Fruit fly (Drosophila melanogaster) whole organism, embryonic: ENCODE measurements around the gene CG15332.

Experiments used
- ATbp ChIP-seq: fragments of 200-800 bp; sonication (Bioruptor generic); optimal IDR thresholded peaks from 2 replicates; lab custom pipeline; 2017; ENCODE audit warnings: missing biosample characterization, mild to moderate bottlenecking, missing genetic modification characterization, missing genetic modification reagents
- Abd-B ChIP-seq: fragments of 200-800 bp; sonication (Bioruptor generic); optimal IDR thresholded peaks from 2 replicates; lab custom pipeline; 2018; ENCODE audit warnings: missing biosample characterization, mild to moderate bottlenecking, missing genetic modification characterization, moderate library complexity
- Bteb2 ChIP-seq: fragments of 200-800 bp; sonication (Bioruptor generic); optimal IDR thresholded peaks from 2 replicates; lab custom pipeline; 2016; ENCODE audit warnings: missing biosample characterization, missing genetic modification characterization
- CG10267 ChIP-seq: fragments of 200-800 bp; sonication (Bioruptor generic); optimal IDR thresholded peaks from 2 replicates; lab custom pipeline; 2018; ENCODE audit warnings: missing biosample characterization, mild to moderate bottlenecking, missing genetic modification characterization, moderate library complexity
- CG13775 ChIP-seq: fragments of 200-800 bp; sonication (Bioruptor generic); optimal IDR thresholded peaks from 3 replicates; lab custom pipeline; 2017; ENCODE audit warnings: missing biosample characterization, mild to moderate bottlenecking, missing genetic modification characterization
- CG14710 ChIP-seq: fragments of 200-800 bp; sonication (Bioruptor generic); optimal IDR thresholded peaks from 3 replicates; lab custom pipeline; 2019; ENCODE audit warnings: missing biosample characterization, mild to moderate bottlenecking, missing genetic modification characterization, moderate library complexity
- CG14860 ChIP-seq: fragments of 200-800 bp; sonication (Bioruptor generic); IDR thresholded peaks from 3 replicates; pipeline ENCODE4 v1.3.6; 2022; ENCODE audit warnings: missing biosample characterization, missing genetic modification characterization; ENCODE audit not compliant: partially characterized antibody
- CG15601 ChIP-seq: fragments of 200-800 bp; sonication (Bioruptor generic); optimal IDR thresholded peaks from 3 replicates; lab custom pipeline; 2019; ENCODE audit warnings: missing biosample characterization, mild to moderate bottlenecking, missing genetic modification characterization, moderate library complexity
- CG1647 ChIP-seq: fragments of 200-800 bp; sonication (Bioruptor generic); optimal IDR thresholded peaks from 3 replicates; lab custom pipeline; 2016; ENCODE audit warnings: missing biosample characterization, missing genetic modification characterization
- CG17328 ChIP-seq: fragments of 200-800 bp; sonication (Bioruptor generic); IDR thresholded peaks from 2 replicates; pipeline ENCODE4 v1.3.6; 2022; ENCODE audit warnings: missing biosample characterization, missing genetic modification characterization
- CG17385 ChIP-seq: fragments of 200-800 bp; sonication (Bioruptor generic); optimal IDR thresholded peaks from 3 replicates; lab custom pipeline; 2018; ENCODE audit warnings: missing biosample characterization, mild to moderate bottlenecking, missing genetic modification characterization
- CG30403 ChIP-seq: fragments of 200-800 bp; sonication (Bioruptor generic); optimal IDR thresholded peaks from 3 replicates; lab custom pipeline; 2016; ENCODE audit warnings: missing biosample characterization, missing genetic modification characterization
- CG32532 ChIP-seq: fragments of 200-800 bp; sonication (Bioruptor generic); IDR thresholded peaks from 2 replicates; pipeline ENCODE4 v1.3.6; 2022; ENCODE audit warnings: missing biosample characterization, missing genetic modification characterization
- CG34376 ChIP-seq: fragments of 200-800 bp; sonication (Bioruptor generic); optimal IDR thresholded peaks from 2 replicates; lab custom pipeline; 2018; ENCODE audit warnings: missing biosample characterization, mild to moderate bottlenecking, missing genetic modification characterization
- CG4424 ChIP-seq: fragments of 200-800 bp; sonication (Bioruptor generic); optimal IDR thresholded peaks from 3 replicates; lab custom pipeline; 2016; ENCODE audit warnings: missing biosample characterization, missing genetic modification characterization
- CG4730 ChIP-seq: fragments of 200-800 bp; sonication (Bioruptor generic); IDR thresholded peaks from 2 replicates; pipeline ENCODE4 v1.3.6; 2022; ENCODE audit warnings: missing biosample characterization, missing genetic modification characterization
- CG7271 ChIP-seq: fragments of 200-800 bp; sonication (Bioruptor generic); optimal IDR thresholded peaks from 2 replicates; lab custom pipeline; 2018; ENCODE audit warnings: missing biosample characterization, mild to moderate bottlenecking, missing genetic modification characterization, moderate library complexity
- CG9817 ChIP-seq: fragments of 200-800 bp; sonication (Bioruptor generic); optimal IDR thresholded peaks from 2 replicates; lab custom pipeline; 2018; ENCODE audit warnings: missing biosample characterization, mild to moderate bottlenecking, missing genetic modification characterization, moderate library complexity
- Fer1 ChIP-seq: fragments of 200-800 bp; sonication (Bioruptor generic); optimal IDR thresholded peaks from 2 replicates; lab custom pipeline; 2017; ENCODE audit warnings: missing biosample characterization, mild to moderate bottlenecking, missing genetic modification characterization
- Gug ChIP-seq: fragments of 200-800 bp; sonication (Bioruptor generic); IDR thresholded peaks from 4 replicates; pipeline ENCODE4 v1.3.6; 2022; ENCODE audit warnings: missing biosample characterization, missing genetic modification characterization
- Hand ChIP-seq: fragments of 200-800 bp; sonication (Bioruptor generic); optimal IDR thresholded peaks from 2 replicates; lab custom pipeline; 2017; ENCODE audit warnings: mild to moderate bottlenecking, missing biosample characterization, missing genetic modification reagents, missing genetic modification characterization
- Hr51 ChIP-seq, 2 experiments: fragments of 200-800 bp; sonication (Bioruptor generic); optimal IDR thresholded peaks; 2 replicates in 1 of 2; 3 replicates in 1 of 2; lab custom pipeline; 2016 to 2018; ENCODE audit warnings: missing biosample characterization in 2 of 2, missing genetic modification characterization in 2 of 2, mild to moderate bottlenecking in 1 of 2, moderate library complexity in 1 of 2
- Jarid2 ChIP-seq: fragments of 200-800 bp; sonication (Bioruptor generic); optimal IDR thresholded peaks from 3 replicates; lab custom pipeline; 2017; ENCODE audit warnings: mild to moderate bottlenecking, missing biosample characterization, missing genetic modification reagents, missing genetic modification characterization
- Lhr ChIP-seq: fragments of 200-800 bp; sonication (Bioruptor generic); optimal IDR thresholded peaks from 3 replicates; lab custom pipeline; 2017; ENCODE audit warnings: mild to moderate bottlenecking, missing biosample characterization, missing genetic modification reagents, missing genetic modification characterization
- Mrtf ChIP-seq: fragments of 200-800 bp; sonication (Bioruptor generic); IDR thresholded peaks from 3 replicates; pipeline ENCODE4 v1.3.6; 2022; ENCODE audit warnings: missing biosample characterization, missing genetic modification characterization
- NfI ChIP-seq: fragments of 200-800 bp; sonication (Bioruptor generic); optimal IDR thresholded peaks from 3 replicates; lab custom pipeline; 2018; ENCODE audit warnings: missing biosample characterization, mild to moderate bottlenecking, missing genetic modification characterization, moderate library complexity
- Sox100B ChIP-seq: fragments of 200-800 bp; sonication (Bioruptor generic); optimal IDR thresholded peaks from 3 replicates; lab custom pipeline; 2018; ENCODE audit warnings: missing biosample characterization, mild to moderate bottlenecking, missing genetic modification characterization
- bcd ChIP-seq: fragments of 200-800 bp; sonication (Bioruptor generic); optimal IDR thresholded peaks from 2 replicates; lab custom pipeline; 2017; ENCODE audit warnings: missing biosample characterization, mild to moderate bottlenecking, missing genetic modification characterization
- btn ChIP-seq: fragments of 200-800 bp; sonication (Bioruptor generic); optimal IDR thresholded peaks from 2 replicates; lab custom pipeline; 2016; ENCODE audit warnings: missing biosample characterization, missing genetic modification characterization
- cad ChIP-seq: fragments of >200 bp; optimal IDR thresholded peaks from 2 replicates; lab custom pipeline; 2017; ENCODE audit warnings: missing biosample characterization, missing genetic modification characterization
- chm ChIP-seq: fragments of 200-800 bp; sonication (Bioruptor generic); IDR thresholded peaks from 2 replicates; pipeline ENCODE4 v1.3.6; 2022; ENCODE audit warnings: missing biosample characterization, missing genetic modification characterization
- cwo ChIP-seq: fragments of 200-800 bp; sonication (Bioruptor generic); optimal IDR thresholded peaks from 3 replicates; lab custom pipeline; 2017; ENCODE audit warnings: missing biosample characterization, missing genetic modification characterization, mild to moderate bottlenecking, moderate library complexity, missing genetic modification reagents
- dmrt99B ChIP-seq: fragments of 200-800 bp; sonication (Bioruptor generic); optimal IDR thresholded peaks from 2 replicates; lab custom pipeline; 2018; ENCODE audit warnings: missing biosample characterization, mild to moderate bottlenecking, missing genetic modification characterization, moderate library complexity
- dysf ChIP-seq: fragments of 200-800 bp; sonication (Bioruptor generic); IDR thresholded peaks from 3 replicates; pipeline ENCODE4 v1.3.6; 2022; ENCODE audit warnings: missing biosample characterization, missing genetic modification characterization
- emc ChIP-seq: fragments of 200-800 bp; sonication (Bioruptor generic); optimal IDR thresholded peaks from 2 replicates; lab custom pipeline; 2016; ENCODE audit warnings: missing biosample characterization, missing genetic modification characterization
- hbn ChIP-seq: fragments of 200-800 bp; sonication (Bioruptor generic); IDR thresholded peaks from 2 replicates; pipeline ENCODE4 v1.3.6; 2022; ENCODE audit warnings: missing biosample characterization, missing genetic modification characterization; ENCODE audit not compliant: partially characterized antibody
- lov ChIP-seq, 2 experiments: fragments of 200-800 bp in 1 of 2; fragments of >200 bp in 1 of 2; sonication (Bioruptor generic) in 1 of 2; IDR thresholded peaks in 1 of 2; optimal IDR thresholded peaks in 1 of 2; 2 replicates in 1 of 2; 3 replicates in 1 of 2; pipeline versions ENCODE4 v1.3.6 to Lab custom; 2017 to 2022; ENCODE audit warnings: missing biosample characterization in 1 of 2, missing genetic modification characterization in 1 of 2
- mirr ChIP-seq: fragments of 200-800 bp; sonication (Bioruptor generic); optimal IDR thresholded peaks from 3 replicates; lab custom pipeline; 2018; ENCODE audit warnings: missing biosample characterization, mild to moderate bottlenecking, missing genetic modification characterization
- nau ChIP-seq: fragments of 200-800 bp; sonication (Bioruptor generic); optimal IDR thresholded peaks from 3 replicates; lab custom pipeline; 2017; ENCODE audit warnings: missing biosample characterization, mild to moderate bottlenecking, missing genetic modification characterization, missing genetic modification reagents
- peb ChIP-seq: fragments of 200-800 bp; sonication (Bioruptor generic); IDR thresholded peaks from 2 replicates; pipeline ENCODE4 v1.3.6; 2022; ENCODE audit warnings: missing biosample characterization, missing genetic modification characterization
- pho ChIP-seq: fragments of 200-800 bp; sonication (Bioruptor generic); optimal IDR thresholded peaks from 2 replicates; lab custom pipeline; 2016; ENCODE audit warnings: missing biosample characterization, missing genetic modification characterization
- rib ChIP-seq: fragments of 200-800 bp; sonication (Bioruptor generic); IDR thresholded peaks from 2 replicates; pipeline ENCODE4 v1.3.6; 2022; ENCODE audit warnings: missing biosample characterization, missing genetic modification characterization
- sc ChIP-seq, 3 experiments: fragments of >200 bp in 2 of 3; fragments of 200-800 bp in 1 of 3; sonication (Bioruptor generic) in 1 of 3; optimal IDR thresholded peaks; 2 replicates in 2 of 3; 3 replicates in 1 of 3; lab custom pipeline; 2017; ENCODE audit warnings: mild to moderate bottlenecking in 1 of 3, missing biosample characterization in 1 of 3, missing genetic modification characterization in 1 of 3, missing genetic modification reagents in 1 of 3
- sima ChIP-seq: fragments of 200-800 bp; sonication (Bioruptor generic); optimal IDR thresholded peaks from 2 replicates; lab custom pipeline; 2016; ENCODE audit warnings: missing biosample characterization, missing genetic modification characterization
- tgo ChIP-seq: fragments of 200-800 bp; sonication (Bioruptor generic); IDR thresholded peaks from 3 replicates; pipeline ENCODE4 v1.3.6; 2022; ENCODE audit warnings: missing biosample characterization, missing genetic modification characterization
- tio ChIP-seq: fragments of 200-800 bp; sonication (Bioruptor generic); optimal IDR thresholded peaks from 2 replicates; lab custom pipeline; 2017; ENCODE audit warnings: missing biosample characterization, missing genetic modification characterization, inconsistent platforms
- toy ChIP-seq: fragments of 200-800 bp; sonication (Bioruptor generic); IDR thresholded peaks from 2 replicates; pipeline ENCODE4 v1.3.6; 2022; ENCODE audit warnings: missing biosample characterization, missing genetic modification characterization
- wdn ChIP-seq: fragments of 200-800 bp; sonication (Bioruptor generic); IDR thresholded peaks from 2 replicates; pipeline ENCODE4 v1.3.6; 2022; ENCODE audit warnings: missing biosample characterization, missing genetic modification characterization

The CG15332 gene

dm6 chrX:7995171-7995747, 39.5 kb upstream of the CG15332 start, which contains the start of gene Tbh (continued):
- TF ChIP-seq CG4424 (GFP tag; lab: Kevin White, UChicago), result peak; percentile 5
- TF ChIP-seq Fer1 (GFP tag; lab: Kevin White, UChicago), result peak; percentile 73
- no peak for TF ChIP-seq Abd-B (GFP tag; lab: Kevin White, UChicago)
- peak; percentile 56; the same call in 1 of the 3 replicates for TF ChIP-seq dysf (GFP tag; lab: Robert Waterston, UW)
- TF ChIP-seq sc (optimal IDR thresholded peaks at IDR 0.05; lab: Kevin White, UChicago), result no peak
- no peak for TF ChIP-seq sc (GFP tag; optimal IDR thresholded peaks at IDR 0.05; lab: Kevin White, UChicago)
- no peak for TF ChIP-seq wdn (GFP tag; lab: Robert Waterston, UW)
- peak; percentile 16 for TF ChIP-seq Hand (GFP tag; lab: Kevin White, UChicago)
- TF ChIP-seq tio, result no peak
- 0 out of 2 replicates have a peak, but pooled peaks have one; percentile 6 for TF ChIP-seq CG17328
- TF ChIP-seq CG1647 (GFP tag; lab: Kevin White, UChicago), result no peak
- no peak for TF ChIP-seq hbn
- 0 out of 3 replicates have a peak, but pooled peaks have one; percentile 25 for TF ChIP-seq tgo (GFP tag; lab: Robert Waterston, UW)
- peak; percentile 61 for TF ChIP-seq cwo (GFP tag; lab: Kevin White, UChicago)
- no peak for TF ChIP-seq cad (GFP tag; lab: Kevin White, UChicago)
- peak; percentile 5 for TF ChIP-seq CG10267 (tag; lab: Kevin White, UChicago)
- peak; percentile 4 for TF ChIP-seq CG13775 (GFP tag; lab: Kevin White, UChicago)
- TF ChIP-seq dmrt99B (tag; lab: Kevin White, UChicago), result peak; percentile 52
- no peak for TF ChIP-seq nau (GFP tag; lab: Kevin White, UChicago)
- TF ChIP-seq chm (GFP tag; lab: Robert Waterston, UW), result no peak
- TF ChIP-seq CG34376 (GFP tag; lab: Kevin White, UChicago), result no peak
- TF ChIP-seq Lhr (GFP tag; lab: Kevin White, UChicago), result no peak
- TF ChIP-seq CG32532 (GFP tag; lab: Robert Waterston, UW), result peak; percentile 20; the same call in 1 of the 2 replicates
- peak; percentile 38 for TF ChIP-seq ATbp (GFP tag; lab: Kevin White, UChicago)
- TF ChIP-seq CG14860, result no peak
- TF ChIP-seq sima (GFP tag; lab: Kevin White, UChicago), result no peak
- peak; percentile 17 for TF ChIP-seq CG15601 (tag; lab: Kevin White, UChicago)
- TF ChIP-seq Mrtf (GFP tag; lab: Robert Waterston, UW), result no peak
- TF ChIP-seq pho (GFP tag; lab: Kevin White, UChicago), result no peak
- TF ChIP-seq emc (GFP tag; lab: Kevin White, UChicago), result no peak
- TF ChIP-seq rib (GFP tag; lab: Robert Waterston, UW), result no peak
- TF ChIP-seq Hr51 (GFP tag; optimal IDR thresholded peaks at IDR 0.05; lab: Kevin White, UChicago), result peak in 1 of 2 experiments; percentile 32
- no peak for TF ChIP-seq Gug (GFP tag; lab: Robert Waterston, UW)
- peak; percentile 37 for TF ChIP-seq bcd (GFP tag; lab: Kevin White, UChicago)
- TF ChIP-seq CG4730 (GFP tag; lab: Robert Waterston, UW), result no peak
- TF ChIP-seq btn (GFP tag; lab: Kevin White, UChicago), result no peak
- TF ChIP-seq CG14710 (tag; lab: Kevin White, UChicago), result no peak
- TF ChIP-seq peb (GFP tag; lab: Robert Waterston, UW), result no peak
- TF ChIP-seq toy, result no peak
- peak; percentile 19 for TF ChIP-seq Jarid2 (GFP tag; lab: Kevin White, UChicago)
- peak; percentile 54 for TF ChIP-seq Sox100B (GFP tag; lab: Kevin White, UChicago)
- no peak for TF ChIP-seq lov (optimal IDR thresholded peaks at IDR 0.05; lab: Kevin White, UChicago)
- 0 out of 3 replicates have a peak, but pooled peaks have one; percentile 25 for TF ChIP-seq lov (GFP tag; IDR thresholded peaks at IDR 0.05; lab: Robert Waterston, UW)
- peak; percentile 33 for TF ChIP-seq NfI
- no peak for TF ChIP-seq CG7271
- TF ChIP-seq CG30403 (GFP tag; lab: Kevin White, UChicago), result no peak
- no peak for TF ChIP-seq Bteb2 (GFP tag; lab: Kevin White, UChicago)
- TF ChIP-seq CG17385, result peak; percentile 7
- no peak for TF ChIP-seq CG9817 (tag; lab: Kevin White, UChicago)
- no peak for TF ChIP-seq mirr
